Fruit fly (Drosophila melanogaster): ENCODE data around the gene Sh.
A peak's percentile ranks its signal among the peaks of the same experiment; 100 is the strongest.

Gene Sh

dm6 chrX:18094747-18095352, 31.8 kb upstream of the Sh start (continued):
- TF ChIP-seq hth (optimal IDR thresholded peaks at IDR 0.05) = no peak
- TF ChIP-seq CG9817 (tag; optimal IDR thresholded peaks at IDR 0.05) = peak; percentile 55
- peak; percentile 35; the same call in 1 of the 2 replicates for TF ChIP-seq E2f2 (GFP tag; IDR thresholded peaks at IDR 0.05)
- no peak for TF ChIP-seq CG13775 (GFP tag; optimal IDR thresholded peaks at IDR 0.05)
- no peak for TF ChIP-seq CG6765 (GFP tag; optimal IDR thresholded peaks at IDR 0.05)
- TF ChIP-seq Ada2b (GFP tag; IDR thresholded peaks at IDR 0.05) = peak; percentile 40
- no peak for TF ChIP-seq sna (GFP tag; IDR thresholded peaks at IDR 0.05; ENCODE audit: partially characterized antibody)
- no peak for TF ChIP-seq CG9876 (GFP tag; optimal IDR thresholded peaks at IDR 0.05)
- no peak for TF ChIP-seq CG11695 (GFP tag; IDR thresholded peaks at IDR 0.05)
- TF ChIP-seq prd (optimal IDR thresholded peaks at IDR 0.05) = no peak
- no peak for TF ChIP-seq prd (GFP tag; IDR thresholded peaks at IDR 0.05)
- no peak for TF ChIP-seq CG4360 (GFP tag; IDR thresholded peaks at IDR 0.05)
- 0 out of 2 replicates have a peak, but pooled peaks have one; percentile 6 for TF ChIP-seq CG1024 (GFP tag; IDR thresholded peaks at IDR 0.05)
- no peak for TF ChIP-seq ase (GFP tag; IDR thresholded peaks at IDR 0.05)
- TF ChIP-seq CG17361 (GFP tag; IDR thresholded peaks at IDR 0.05) = no peak
- no peak for TF ChIP-seq CG8089 (GFP tag; optimal IDR thresholded peaks at IDR 0.05)
- TF ChIP-seq Asciz (GFP tag; optimal IDR thresholded peaks at IDR 0.05) = no peak
- no peak for TF ChIP-seq YL-1 (GFP tag; optimal IDR thresholded peaks at IDR 0.05)
- no peak for TF ChIP-seq NC2β (GFP tag; optimal IDR thresholded peaks at IDR 0.05)
- no peak for TF ChIP-seq slou (GFP tag; optimal IDR thresholded peaks at IDR 0.05)
- no peak for TF ChIP-seq da (GFP tag; optimal IDR thresholded peaks at IDR 0.05)
- TF ChIP-seq CG12299 (tag; optimal IDR thresholded peaks at IDR 0.05) = no peak
- no peak for TF ChIP-seq CG34224 (GFP tag; IDR thresholded peaks at IDR 0.05; ENCODE audit: partially characterized antibody)
- peak; percentile 53 for TF ChIP-seq PHDP (tag; optimal IDR thresholded peaks at IDR 0.05)
- TF ChIP-seq CG3838 (GFP tag; optimal IDR thresholded peaks at IDR 0.05) = no peak
- no peak for TF ChIP-seq CG31388 (GFP tag; optimal IDR thresholded peaks at IDR 0.05)
- TF ChIP-seq CG18011 (GFP tag; optimal IDR thresholded peaks at IDR 0.05) = no peak
- TF ChIP-seq CG14667 (GFP tag; IDR thresholded peaks at IDR 0.05) = no peak
- peak; percentile 28 for TF ChIP-seq Xbp1 (GFP tag; optimal IDR thresholded peaks at IDR 0.05)
- no peak for TF ChIP-seq h (optimal IDR thresholded peaks at IDR 0.05)
- TF ChIP-seq pita (GFP tag; optimal IDR thresholded peaks at IDR 0.05) = no peak
- peak; percentile 54 for TF ChIP-seq CG17359 (tag; optimal IDR thresholded peaks at IDR 0.05)
- peak; percentile 64 for TF ChIP-seq wdn (GFP tag; IDR thresholded peaks at IDR 0.05)
- TF ChIP-seq Aef1 (GFP tag; IDR thresholded peaks at IDR 0.05) = peak; percentile 47; the same call in 2 of the 3 replicates
- no peak for TF ChIP-seq gce (GFP tag; IDR thresholded peaks at IDR 0.05)
- TF ChIP-seq Blimp-1 (GFP tag; optimal IDR thresholded peaks at IDR 0.05) = no peak
- TF ChIP-seq tgo (GFP tag; IDR thresholded peaks at IDR 0.05) = no peak
- no peak for TF ChIP-seq CkIIα-i1 (GFP tag; IDR thresholded peaks at IDR 0.05)
- TF ChIP-seq sd (tag; optimal IDR thresholded peaks at IDR 0.05) = no peak
- TF ChIP-seq bowl (GFP tag; IDR thresholded peaks at IDR 0.05) = no peak
- peak; percentile 68 for TF ChIP-seq Hmr (GFP tag; optimal IDR thresholded peaks at IDR 0.05)
- no peak for TF ChIP-seq CG31224 (GFP tag; IDR thresholded peaks at IDR 0.05)
- TF ChIP-seq emc (GFP tag; optimal IDR thresholded peaks at IDR 0.05) = no peak
- TF ChIP-seq Dip2 (GFP tag; IDR thresholded peaks at IDR 0.05) = no peak
- TF ChIP-seq ind (GFP tag; optimal IDR thresholded peaks at IDR 0.05) = peak; percentile 39
- peak; percentile 8 for TF ChIP-seq org-1 (GFP tag; optimal IDR thresholded peaks at IDR 0.05)
- TF ChIP-seq CG13287 (GFP tag; IDR thresholded peaks at IDR 0.05; ENCODE audit: partially characterized antibody) = no peak
- TF ChIP-seq CG30403 (GFP tag; optimal IDR thresholded peaks at IDR 0.05) = peak; percentile 41
- no peak for TF ChIP-seq CG15479 (GFP tag; optimal IDR thresholded peaks at IDR 0.05)
- TF ChIP-seq Spps (tag; optimal IDR thresholded peaks at IDR 0.05) = no peak
- no peak for TF ChIP-seq CG18262 (tag; optimal IDR thresholded peaks at IDR 0.05)
- TF ChIP-seq CG2129 (GFP tag; IDR thresholded peaks at IDR 0.05; ENCODE audit: partially characterized antibody) = no peak

Data from whole organism, embryonic.